Worm (Caenorhabditis elegans) whole organism, mixed stage, embryonic: ENCODE measurements around the gene dod-19.

Experiments used
- blmp-1 ChIP-seq: fragments of 150-350 bp; optimal IDR thresholded peaks from 2 replicates; lab custom pipeline; 2014; ENCODE audit warnings: missing biosample characterization, missing genetic modification characterization
- ces-1 ChIP-seq: fragments of 150-350 bp; optimal IDR thresholded peaks from 2 replicates; lab custom pipeline; 2014; ENCODE audit warnings: missing biosample characterization, missing genetic modification reagents, missing genetic modification characterization
- cnd-1 ChIP-seq: fragments of 200-800 bp; sonication (Bioruptor generic); optimal IDR thresholded peaks from 2 replicates; lab custom pipeline; 2018; ENCODE audit warnings: mild to moderate bottlenecking, missing genetic modification characterization, missing compliant biosample characterization
- elt-1 ChIP-seq: sonication (generic microtip); optimal IDR thresholded peaks from 2 replicates; lab custom pipeline; 2017; ENCODE audit warnings: missing genetic modification characterization, mild to moderate bottlenecking, missing compliant biosample characterization, antibody characterized with exemption, moderate library complexity, borderline replicate concordance; ENCODE audit not compliant: insufficient read depth
- elt-3 ChIP-seq: fragments of 150-350 bp; optimal IDR thresholded peaks from 2 replicates; lab custom pipeline; 2014; ENCODE audit warnings: missing biosample characterization, missing genetic modification characterization
- ham-2 ChIP-seq: fragments of 200-800 bp; sonication (Bioruptor generic); optimal IDR thresholded peaks from 2 replicates; lab custom pipeline; 2018; ENCODE audit warnings: mild to moderate bottlenecking, missing genetic modification characterization, missing compliant biosample characterization
- hlh-1 ChIP-seq: fragments of 150-350 bp; optimal IDR thresholded peaks from 2 replicates; lab custom pipeline; 2014; ENCODE audit warnings: missing biosample characterization, missing genetic modification reagents, missing genetic modification characterization
- lin-13 ChIP-seq: fragments of 150-350 bp; optimal IDR thresholded peaks from 2 replicates; lab custom pipeline; 2014; ENCODE audit warnings: missing biosample characterization, missing genetic modification characterization
- mep-1 ChIP-seq: fragments of 150-350 bp; optimal IDR thresholded peaks from 2 replicates; lab custom pipeline; 2017; ENCODE audit warnings: missing biosample characterization, missing genetic modification reagents, missing genetic modification characterization, inconsistent platforms
- nhr-237 ChIP-seq: fragments of 150-350 bp; optimal IDR thresholded peaks from 2 replicates; lab custom pipeline; 2014; ENCODE audit warnings: missing biosample characterization, missing genetic modification characterization
- nhr-28 ChIP-seq: fragments of 150-350 bp; optimal IDR thresholded peaks from 2 replicates; lab custom pipeline; 2014; ENCODE audit warnings: missing biosample characterization, missing genetic modification characterization
- unc-62 ChIP-seq: fragments of 150-350 bp; optimal IDR thresholded peaks from 2 replicates; lab custom pipeline; 2014; ENCODE audit warnings: missing biosample characterization, missing genetic modification reagents, missing genetic modification characterization
- ztf-11 ChIP-seq: fragments of 150-350 bp; optimal IDR thresholded peaks from 2 replicates; lab custom pipeline; 2014; ENCODE audit warnings: missing biosample characterization, missing genetic modification characterization

- TF ChIP-seq ham-2 (no peak), elt-3 (tag; lab: Kevin White, UChicago) (no peak), ces-1 (GFP tag; lab: Kevin White, UChicago) (no peak), unc-62 (GFP tag; lab: Kevin White, UChicago) (no peak), nhr-28 (tag; lab: Kevin White, UChicago) (no peak), ztf-11 (tag; lab: Kevin White, UChicago) (no peak), cnd-1 (tag; lab: Kevin White, UChicago) (no peak), lin-13 (no peak), hlh-1 (tag; lab: Kevin White, UChicago) (no peak), blmp-1 (tag; lab: Kevin White, UChicago) (no peak), nhr-237 (tag; lab: Kevin White, UChicago) (no peak), mep-1 (no peak), elt-1 (tag; lab: Kevin White, UChicago) (no peak)
Observed at ce11 chrV:399721-400120, 14.8 kb downstream of the dod-19 start, which contains the start of gene scl-27.
